Worm (Caenorhabditis elegans): ENCODE data around the gene T23F6.3.
"Not testable (repeated sequence)": the region's sequence is repeated elsewhere in the genome, so short reads cannot be mapped to it uniquely, and the experiment has no call there.

Gene T23F6.3

DNA sequence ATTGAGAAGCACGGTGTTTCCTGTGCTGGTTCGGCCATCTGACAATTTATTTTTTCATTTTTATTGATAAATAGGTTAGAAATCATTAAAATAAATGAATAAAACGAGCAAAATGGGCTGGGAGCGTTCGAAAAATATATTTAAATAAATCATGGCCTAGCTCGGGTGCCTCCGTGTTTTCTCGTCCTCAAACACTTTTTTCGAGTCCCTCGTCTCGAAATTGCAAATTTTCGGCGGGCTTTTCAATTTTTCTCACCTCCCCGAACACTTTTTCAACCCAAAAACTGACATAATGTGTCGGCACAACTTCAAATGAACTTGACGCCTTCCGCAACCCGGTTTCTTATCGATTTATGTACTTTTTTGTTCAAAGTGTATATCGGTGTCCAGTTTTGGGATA, 40.2 kb downstream of the T23F6.3 start, which contains the start of gene prmt-9:
TSS of gene prmt-9 (minus strand) at position 38 of the 400 bp plus-strand sequence.
- no peak for TF ChIP-seq unc-130 (tag; optimal IDR thresholded peaks at IDR 0.05)
- peak in 1 of 2 experiments; percentile 38 for TF ChIP-seq lsy-2 (tag; optimal IDR thresholded peaks at IDR 0.05)
- peak; percentile 6 for TF ChIP-seq lin-15B (tag; optimal IDR thresholded peaks at IDR 0.05)
- peak in 1 of 2 experiments; percentile 61 for TF ChIP-seq efl-1 (optimal IDR thresholded peaks at IDR 0.05)
- peak; percentile 75 to 94 for TF ChIP-seq efl-1 (GFP tag; optimal IDR thresholded peaks at IDR 0.05 in 1 of 2)
- no peak for TF ChIP-seq pqm-1 (tag; optimal IDR thresholded peaks at IDR 0.05)
- TF ChIP-seq lin-35 (GFP tag; optimal IDR thresholded peaks at IDR 0.05): peak; percentile 66 to 76
- TF ChIP-seq dpl-1 (GFP tag; optimal IDR thresholded peaks at IDR 0.05): peak; percentile 20 to 77 (median 66)
- no peak for TF ChIP-seq jun-1 (tag; optimal IDR thresholded peaks at IDR 0.05)
- no peak for TF ChIP-seq blmp-1 (tag; optimal IDR thresholded peaks at IDR 0.05)
- no peak for TF ChIP-seq nhr-19 (GFP tag; conservative IDR thresholded peaks at IDR 0.05)
- TF ChIP-seq ceh-90 (tag; optimal IDR thresholded peaks at IDR 0.05): no peak
- TF ChIP-seq nhr-71 (tag; optimal IDR thresholded peaks at IDR 0.05): no peak
- TF ChIP-seq lin-13 (GFP tag; optimal IDR thresholded peaks at IDR 0.05): no peak
- TF ChIP-seq egl-13 (tag; optimal IDR thresholded peaks at IDR 0.05): no peak

DNA sequence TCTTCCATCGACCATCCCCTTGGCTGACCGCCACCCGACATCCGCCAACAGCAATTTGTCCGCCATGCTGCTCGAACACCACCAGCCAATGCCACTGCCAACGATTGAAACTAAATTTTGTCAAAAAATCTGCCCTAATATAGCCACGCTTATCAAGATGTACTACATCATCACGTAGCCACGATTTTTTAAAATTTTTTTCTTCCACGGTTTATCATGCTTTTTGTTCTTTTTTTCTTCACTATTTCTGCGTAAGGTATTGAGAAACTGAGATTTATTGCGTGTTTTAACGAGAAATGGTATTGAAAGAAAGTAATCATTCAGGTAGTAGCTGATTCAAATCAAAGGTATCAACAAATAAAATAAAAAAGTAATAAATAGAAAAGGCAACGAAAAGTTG, 47.4 kb downstream of the T23F6.3 start, which contains the start of gene T23B5.6:
TSS of gene T23B5.6 (minus strand) at position 101 of the 400 bp plus-strand sequence.
- TF ChIP-seq ceh-90 (tag; optimal IDR thresholded peaks at IDR 0.05); C34B4.2 (tag; optimal IDR thresholded peaks at IDR 0.05); ceh-63 (GFP tag; optimal IDR thresholded peaks at IDR 0.05): not testable (repeated sequence)

DNA sequence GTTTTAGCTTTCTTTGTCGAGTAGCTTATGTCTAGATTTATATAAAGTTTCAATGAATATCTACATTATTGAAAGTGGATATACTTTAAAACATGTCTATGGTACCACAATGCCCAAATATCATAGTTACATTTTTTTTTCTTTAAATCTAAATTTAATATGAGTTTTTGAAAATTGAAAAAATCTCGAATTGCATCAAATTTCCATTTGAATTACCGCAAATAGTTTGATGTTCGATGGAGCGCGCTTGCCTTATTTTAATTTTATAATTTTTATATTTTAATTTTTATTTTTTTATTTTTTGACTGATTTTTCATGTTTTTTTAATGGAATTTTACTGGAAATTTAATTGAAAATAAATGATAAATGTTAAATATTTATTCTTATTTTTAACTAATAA, 49.9 kb downstream of the T23F6.3 start, which contains the start of gene T23B5.4:
TSS of gene T23B5.4 (plus strand) at position 301 of the 400 bp plus-strand sequence.
- TF ChIP-seq nhr-84 (tag; optimal IDR thresholded peaks at IDR 0.05) (no peak), ets-5 (GFP tag; IDR thresholded peaks at IDR 0.05) (no peak), vab-15 (tag; optimal IDR thresholded peaks at IDR 0.05) (no peak), dpl-1 (GFP tag; optimal IDR thresholded peaks at IDR 0.05) (no peak), nhr-76 (tag; optimal IDR thresholded peaks at IDR 0.05) (no peak), lin-39 (tag; optimal IDR thresholded peaks at IDR 0.05) (no peak), elt-3 (tag; optimal IDR thresholded peaks at IDR 0.05) (no peak), lin-35 (GFP tag; optimal IDR thresholded peaks at IDR 0.05) (no peak), isw-1 (GFP tag; IDR thresholded peaks at IDR 0.05) (no peak), nhr-20 (tag; optimal IDR thresholded peaks at IDR 0.05) (no peak), lir-3 (tag; optimal IDR thresholded peaks at IDR 0.05; ENCODE audit: poor library complexity) (no peak)
